Worm (Caenorhabditis elegans) whole organism, early embryonic: ENCODE results near the gene T07F8.1.

Experiments
- B0310.2 ChIP-seq: sonication (generic microtip); optimal IDR thresholded peaks from 2 replicates; lab custom pipeline; 2016; ENCODE audit warnings: mild to moderate bottlenecking, missing genetic modification characterization, missing compliant biosample characterization
- F13C5.2 ChIP-seq: sonication (generic microtip); optimal IDR thresholded peaks from 2 replicates; lab custom pipeline; 2017; ENCODE audit warnings: mild to moderate bottlenecking, missing genetic modification characterization, inconsistent platforms, missing compliant biosample characterization
- aly-1 ChIP-seq: sonication (generic microtip); optimal IDR thresholded peaks from 2 replicates; lab custom pipeline; 2016; ENCODE audit warnings: missing genetic modification characterization, missing compliant biosample characterization
- ama-1 ChIP-seq: fragments of 150-350 bp; optimal IDR thresholded peaks from 2 replicates; lab custom pipeline; 2014
- ceh-13 ChIP-seq: fragments of 200-800 bp; sonication (Bioruptor generic); optimal IDR thresholded peaks from 2 replicates; lab custom pipeline; 2018; ENCODE audit warnings: mild to moderate bottlenecking, missing genetic modification characterization, missing compliant biosample characterization
- ceh-36 ChIP-seq: sonication (generic microtip); optimal IDR thresholded peaks from 2 replicates; lab custom pipeline; 2016; ENCODE audit warnings: missing genetic modification characterization, inconsistent platforms, missing compliant biosample characterization
- ets-7 ChIP-seq: sonication (generic microtip); optimal IDR thresholded peaks from 2 replicates; lab custom pipeline; 2016; ENCODE audit warnings: missing genotype, missing genetic modification characterization, missing compliant biosample characterization
- flt-1 ChIP-seq: fragments of 200-800 bp; sonication (Bioruptor generic); IDR thresholded peaks from 2 replicates; pipeline ENCODE4 v1.3.6; 2022; ENCODE audit warnings: missing genetic modification characterization, missing compliant biosample characterization
- hmbx-1 ChIP-seq: sonication (generic microtip); optimal IDR thresholded peaks from 2 replicates; lab custom pipeline; 2016; ENCODE audit warnings: mild to moderate bottlenecking, missing genetic modification characterization, missing compliant biosample characterization
- hmg-4 ChIP-seq: fragments of 200-800 bp; sonication (Bioruptor generic); optimal IDR thresholded peaks from 2 replicates; lab custom pipeline; 2018; ENCODE audit warnings: mild to moderate bottlenecking, missing genetic modification characterization, missing compliant biosample characterization
- hnd-1 ChIP-seq: sonication (generic microtip); optimal IDR thresholded peaks from 2 replicates; lab custom pipeline; 2016; ENCODE audit warnings: missing genetic modification characterization, missing compliant biosample characterization
- pes-1 ChIP-seq: fragments of 200-800 bp; sonication (Bioruptor generic); IDR thresholded peaks from 2 replicates; pipeline ENCODE4 v1.3.6; 2022; ENCODE audit warnings: missing genetic modification reagents, missing genetic modification characterization, missing compliant biosample characterization
- scrt-1 ChIP-seq: fragments of 200-800 bp; sonication (Bioruptor generic); IDR thresholded peaks from 2 replicates; pipeline ENCODE4 v1.3.6; 2022; ENCODE audit warnings: missing genetic modification characterization, missing compliant biosample characterization
- sea-1 ChIP-seq: fragments of 200-800 bp; sonication (Bioruptor generic); conservative IDR thresholded peaks from 2 replicates; pipeline ENCODE4 v1.3.6; 2022; ENCODE audit warnings: missing genetic modification characterization, missing compliant biosample characterization
- tbx-11 ChIP-seq: fragments of 200-800 bp; sonication (Bioruptor generic); IDR thresholded peaks from 2 replicates; pipeline ENCODE4 v1.3.6; 2022; ENCODE audit warnings: missing genetic modification characterization, missing compliant biosample characterization
- tbx-37 ChIP-seq: fragments of 200-800 bp; sonication (Bioruptor generic); conservative IDR thresholded peaks from 2 replicates; pipeline ENCODE4 v1.3.6; 2022; ENCODE audit warnings: missing genetic modification reagents, missing genetic modification characterization, missing compliant biosample characterization
- tra-4 ChIP-seq: sonication (generic microtip); optimal IDR thresholded peaks from 2 replicates; lab custom pipeline; 2017; ENCODE audit warnings: missing genetic modification characterization, missing compliant biosample characterization

Gene T07F8.1

DNA sequence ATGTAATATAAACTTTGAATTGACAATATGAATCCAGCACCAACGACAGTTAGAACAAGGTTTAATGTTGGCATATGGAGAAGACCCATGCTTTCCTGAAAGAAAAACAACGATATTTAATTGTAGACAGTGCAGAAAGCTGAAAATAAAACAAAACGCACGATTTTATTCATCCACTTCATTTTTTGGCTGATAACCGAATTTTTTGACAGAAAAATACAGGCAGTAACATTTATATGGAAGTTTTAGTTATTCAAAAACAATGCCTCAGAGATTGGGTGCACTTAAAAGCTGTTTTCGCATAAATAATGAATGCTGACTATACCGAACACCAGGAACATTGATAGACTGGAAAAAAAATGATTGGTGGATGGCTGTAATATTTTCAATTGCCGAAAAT, 17.6 kb downstream of the T07F8.1 start, which contains the start of gene mfsd-13.2:
mfsd-13.2 (minus strand) TSS at position 101 of the 400 bp plus-strand sequence.
- TF ChIP-seq pes-1 (GFP tag; lab: Robert Waterston, UW) (no peak), flt-1 (GFP tag; lab: Robert Waterston, UW) (no peak), aly-1 (tag; lab: Kevin White, UChicago) (no peak), B0310.2 (tag; lab: Kevin White, UChicago) (no peak), ceh-13 (no peak), ets-7 (no peak), tbx-11 (GFP tag; lab: Robert Waterston, UW) (no peak)

ce11 chrII:7166768-7167167, 18.6 kb downstream of the T07F8.1 start:
- TF ChIP-seq hmbx-1 (tag; lab: Kevin White, UChicago) (no peak), F13C5.2 (tag; lab: Kevin White, UChicago) (no peak), tra-4 (no peak), flt-1 (GFP tag; lab: Robert Waterston, UW) (no peak), scrt-1 (GFP tag; lab: Robert Waterston, UW) (no peak), aly-1 (tag; lab: Kevin White, UChicago) (no peak), hmg-4 (GFP tag; lab: Kevin White, UChicago) (no peak), tbx-37 (GFP tag; lab: Robert Waterston, UW) (no peak), sea-1 (GFP tag; lab: Robert Waterston, UW) (no peak), ceh-13 (no peak), pes-1 (GFP tag; lab: Robert Waterston, UW) (no peak), B0310.2 (tag; lab: Kevin White, UChicago) (no peak), tbx-11 (GFP tag; lab: Robert Waterston, UW) (no peak)

DNA sequence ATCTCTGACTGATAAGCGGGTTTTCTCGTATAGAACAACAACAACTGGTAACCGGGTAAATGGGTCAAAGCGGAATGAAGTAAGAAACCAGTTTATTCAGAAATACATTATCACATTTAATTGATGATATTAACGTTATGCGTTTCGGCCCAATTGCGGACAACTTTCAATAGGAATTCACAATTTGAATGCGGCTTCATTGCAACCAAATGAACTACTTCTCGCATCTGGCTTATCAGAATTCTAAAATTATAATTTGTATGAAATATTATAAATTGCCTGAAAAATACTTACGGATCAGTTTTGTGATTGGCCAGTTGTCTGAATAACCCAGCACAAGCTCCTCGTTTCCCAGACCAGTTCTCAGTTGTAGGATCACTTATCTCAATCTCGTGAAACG, 20.5 kb downstream of the T07F8.1 start, which contains the start of gene col-36:
col-36 (minus strand) TSS at position 101 of the 400 bp plus-strand sequence.
- TF ChIP-seq ets-7 = no peak
- no peak for TF ChIP-seq hnd-1 (tag; lab: Kevin White, UChicago)
- TF ChIP-seq tbx-11 (GFP tag; lab: Robert Waterston, UW) = no peak
- TF ChIP-seq B0310.2 (tag; lab: Kevin White, UChicago) = no peak
- TF ChIP-seq flt-1 (GFP tag; lab: Robert Waterston, UW) = no peak
- TF ChIP-seq tbx-37 (GFP tag; lab: Robert Waterston, UW) = no peak
- no peak for TF ChIP-seq ama-1 (lab: Kevin White, UChicago)
- no peak for TF ChIP-seq F13C5.2 (tag; lab: Kevin White, UChicago)
- TF ChIP-seq tra-4 = no peak
- no peak for TF ChIP-seq ceh-13
- TF ChIP-seq aly-1 (tag; lab: Kevin White, UChicago) = no peak
- no peak for TF ChIP-seq hmbx-1 (tag; lab: Kevin White, UChicago)
- TF ChIP-seq scrt-1 (GFP tag; lab: Robert Waterston, UW) = no peak
- TF ChIP-seq pes-1 (GFP tag; lab: Robert Waterston, UW) = no peak
- TF ChIP-seq hmg-4 (GFP tag; lab: Kevin White, UChicago) = no peak
- no peak for TF ChIP-seq ceh-36 (tag; lab: Kevin White, UChicago)
- TF ChIP-seq sea-1 (GFP tag; lab: Robert Waterston, UW) = no peak

DNA sequence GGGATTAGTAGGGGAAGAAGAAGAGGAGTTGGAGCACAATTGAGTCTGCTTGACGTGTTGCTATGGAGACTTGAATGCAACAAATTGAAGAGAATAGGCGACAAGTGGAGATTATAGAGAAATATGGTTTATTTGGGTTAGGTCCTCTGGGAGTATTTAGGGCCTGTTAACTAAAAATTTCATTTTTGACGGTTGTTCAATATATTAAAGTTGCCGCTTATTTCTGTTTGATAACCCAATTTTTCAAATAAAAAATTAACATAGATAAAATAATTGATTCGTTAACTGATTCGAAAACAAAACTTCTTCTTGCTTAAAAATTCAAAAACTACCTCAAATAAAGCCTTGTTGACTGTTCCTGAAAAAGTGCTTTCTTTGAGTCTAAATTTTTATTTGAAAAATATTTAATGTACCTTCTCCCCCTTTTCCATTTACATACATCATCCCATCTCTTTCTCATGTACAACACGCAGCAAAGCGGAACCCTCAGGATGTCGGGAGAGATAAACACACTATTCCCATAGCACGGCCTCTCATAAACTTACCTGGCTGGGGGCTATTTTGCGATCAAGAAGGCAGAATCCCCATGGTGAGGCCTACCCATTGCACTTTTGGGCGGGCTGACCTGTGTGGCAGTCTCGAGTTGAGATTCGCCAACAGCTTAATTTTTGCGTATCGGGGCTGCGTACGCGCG, 23.3 kb downstream of the T07F8.1 start, which contains the start of gene dyf-13:
dyf-13 (minus strand) TSS at position 51 of the 694 bp plus-strand sequence.
- TF ChIP-seq ets-7 = no peak
- no peak for TF ChIP-seq tbx-11 (GFP tag; lab: Robert Waterston, UW)
- no peak for TF ChIP-seq ceh-13
- TF ChIP-seq B0310.2 (tag; lab: Kevin White, UChicago) = no peak
- TF ChIP-seq aly-1 (tag; lab: Kevin White, UChicago) = no peak
- no peak for TF ChIP-seq hmg-4 (GFP tag; lab: Kevin White, UChicago)
- TF ChIP-seq hmbx-1 (tag; lab: Kevin White, UChicago) = no peak
- no peak for TF ChIP-seq tra-4
- no peak for TF ChIP-seq F13C5.2 (tag; lab: Kevin White, UChicago)
- TF ChIP-seq scrt-1 (GFP tag; lab: Robert Waterston, UW) = no peak
- no peak for TF ChIP-seq ama-1 (lab: Kevin White, UChicago)
- TF ChIP-seq tbx-37 (GFP tag; lab: Robert Waterston, UW) = no peak

DNA sequence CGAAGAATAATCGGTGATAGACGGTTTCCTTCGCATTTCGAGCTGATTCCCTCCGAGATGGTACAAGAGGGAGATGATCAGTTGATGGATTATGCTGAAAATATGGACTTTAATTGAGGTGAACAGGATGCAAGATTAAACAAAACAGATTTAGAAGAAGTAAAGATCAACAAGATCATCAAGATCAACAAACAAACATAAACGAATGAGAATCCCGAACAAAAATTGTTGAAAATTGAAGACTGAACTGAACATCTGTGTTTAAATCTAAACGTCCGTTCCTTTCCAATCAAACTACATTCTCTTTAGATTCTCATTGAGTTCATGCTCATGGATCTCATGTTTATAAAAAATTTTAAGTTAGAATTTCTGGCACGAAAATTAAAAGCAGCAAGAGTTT, 26.6 kb downstream of the T07F8.1 start, which contains the start of gene glc-4:
glc-4 (minus strand) TSS at position 101 of the 400 bp plus-strand sequence.
- no peak for TF ChIP-seq tbx-37 (GFP tag; lab: Robert Waterston, UW)
- TF ChIP-seq scrt-1 (GFP tag; lab: Robert Waterston, UW) = no peak
- TF ChIP-seq aly-1 (tag; lab: Kevin White, UChicago) = no peak
- TF ChIP-seq tra-4 = no peak
- no peak for TF ChIP-seq ceh-36 (tag; lab: Kevin White, UChicago)
- no peak for TF ChIP-seq flt-1 (GFP tag; lab: Robert Waterston, UW)
- TF ChIP-seq hmbx-1 (tag; lab: Kevin White, UChicago) = no peak
- TF ChIP-seq pes-1 (GFP tag; lab: Robert Waterston, UW) = no peak
- no peak for TF ChIP-seq ets-7
- TF ChIP-seq ama-1 (lab: Kevin White, UChicago) = no peak

ce11 chrII:7176108-7176507, 27.9 kb downstream of the T07F8.1 start:
- TF ChIP-seq ceh-13 (no peak), sea-1 (GFP tag; lab: Robert Waterston, UW) (no peak), ets-7 (no peak), F13C5.2 (tag; lab: Kevin White, UChicago) (no peak), hnd-1 (tag; lab: Kevin White, UChicago) (no peak), B0310.2 (tag; lab: Kevin White, UChicago) (no peak), tbx-11 (GFP tag; lab: Robert Waterston, UW) (no peak), hmbx-1 (tag; lab: Kevin White, UChicago) (no peak)

- TF ChIP-seq ama-1 (lab: Kevin White, UChicago) (no peak), tbx-11 (GFP tag; lab: Robert Waterston, UW) (no peak), flt-1 (GFP tag; lab: Robert Waterston, UW) (no peak), sea-1 (GFP tag; lab: Robert Waterston, UW) (no peak), ceh-13 (no peak), hnd-1 (tag; lab: Kevin White, UChicago) (no peak), pes-1 (GFP tag; lab: Robert Waterston, UW) (no peak), ets-7 (no peak), B0310.2 (tag; lab: Kevin White, UChicago) (no peak), hmg-4 (GFP tag; lab: Kevin White, UChicago) (no peak), tra-4 (no peak), ceh-36 (tag; lab: Kevin White, UChicago) (no peak), hmbx-1 (tag; lab: Kevin White, UChicago) (no peak), F13C5.2 (tag; lab: Kevin White, UChicago) (no peak)
These were observed 34.4 kb downstream of the T07F8.1 start for ce11 chrII:7182630-7183029.
